Fruit fly (Drosophila melanogaster): ENCODE data around the gene eIF5.

Gene eIF5

DNA sequence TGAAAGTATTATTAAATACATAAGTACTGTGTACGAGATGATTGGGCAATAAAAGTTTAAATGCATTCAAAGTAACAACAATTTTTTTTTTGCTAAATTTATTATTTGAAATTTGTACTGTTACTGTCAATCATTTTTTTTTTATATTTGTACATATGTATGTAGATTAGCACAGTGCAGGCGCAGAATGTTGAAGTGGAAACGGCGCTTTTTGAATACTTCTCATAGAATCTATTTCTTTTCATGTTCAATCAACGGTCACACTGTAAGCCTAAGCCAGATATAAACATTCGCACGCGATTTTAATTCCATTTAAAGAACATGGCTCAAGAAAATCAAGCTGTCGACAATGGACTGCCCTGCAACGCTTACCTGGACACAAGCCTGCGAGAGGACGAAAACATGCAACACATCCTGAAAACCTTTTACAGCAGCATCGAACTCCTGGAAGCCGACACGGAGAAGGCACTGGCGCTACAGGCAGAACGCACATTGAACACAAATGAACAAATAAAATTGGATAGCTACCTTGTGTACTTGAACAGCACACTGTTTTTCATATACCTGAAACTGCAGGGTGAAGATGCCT lies 46.9 kb downstream of the eIF5 start, which contains the start of gene Rrp47 (continued):
- TF ChIP-seq YL-1 (GFP tag; optimal IDR thresholded peaks at IDR 0.05) (peak; percentile 20), Spps (tag; optimal IDR thresholded peaks at IDR 0.05) (no peak), CG30020 (tag; optimal IDR thresholded peaks at IDR 0.05) (peak; percentile 96), CG12769 (tag; optimal IDR thresholded peaks at IDR 0.05) (no peak), CG17802 (tag; optimal IDR thresholded peaks at IDR 0.05) (peak; percentile 86), CG7745 (tag; optimal IDR thresholded peaks at IDR 0.05) (no peak), CG14710 (tag; optimal IDR thresholded peaks at IDR 0.05) (peak; percentile 6), CG10267 (tag; optimal IDR thresholded peaks at IDR 0.05) (peak; percentile 12), rib (GFP tag; IDR thresholded peaks at IDR 0.05) (no peak), hkb (optimal IDR thresholded peaks at IDR 0.05) (no peak), hkb (GFP tag; IDR thresholded peaks at IDR 0.05) (0 out of 2 replicates have a peak, but pooled peaks have one; percentile 16), HmgZ (tag; optimal IDR thresholded peaks at IDR 0.05) (peak; percentile 10)

DNA sequence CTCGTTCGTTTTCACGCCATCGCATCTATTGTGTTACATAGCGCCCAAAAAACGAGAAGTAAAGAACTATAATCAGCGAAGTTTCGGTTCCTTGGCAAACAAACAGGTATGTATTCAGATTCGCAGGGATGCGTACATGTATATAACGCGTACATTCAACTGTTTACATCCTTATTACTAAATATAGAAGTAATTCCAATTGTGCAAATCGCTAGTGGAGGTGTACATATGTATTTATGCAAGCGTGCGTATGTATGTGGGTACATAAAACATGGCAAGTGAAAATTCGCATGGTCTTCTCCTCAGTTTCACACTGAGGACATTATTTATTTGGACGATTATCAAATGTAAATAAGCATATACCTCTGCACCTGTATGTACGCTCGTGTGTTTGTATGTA lies 50.2 kb downstream of the eIF5 start:
- no peak for TF ChIP-seq Ada2b (GFP tag; IDR thresholded peaks at IDR 0.05)
- no peak for TF ChIP-seq HHEX (GFP tag; optimal IDR thresholded peaks at IDR 0.05)
- no peak for TF ChIP-seq CG32767 (GFP tag; IDR thresholded peaks at IDR 0.05)
- TF ChIP-seq ttk (GFP tag; IDR thresholded peaks at IDR 0.05), result no peak
- TF ChIP-seq Dref (GFP tag; IDR thresholded peaks at IDR 0.05), result no peak
- TF ChIP-seq CG8388 (GFP tag; optimal IDR thresholded peaks at IDR 0.05), result peak; percentile 33
- TF ChIP-seq pan (optimal IDR thresholded peaks at IDR 0.05), result no peak
- no peak for TF ChIP-seq pan (GFP tag; optimal IDR thresholded peaks at IDR 0.05 in 1 of 2, IDR thresholded peaks at IDR 0.05 in 1 of 2)
- peak; percentile 12 for TF ChIP-seq CG15479 (GFP tag; optimal IDR thresholded peaks at IDR 0.05)
- no peak for TF ChIP-seq CG6765 (GFP tag; optimal IDR thresholded peaks at IDR 0.05)
- TF ChIP-seq CG12071 (GFP tag; optimal IDR thresholded peaks at IDR 0.05), result no peak
- TF ChIP-seq corto (GFP tag; optimal IDR thresholded peaks at IDR 0.05), result no peak
- no peak for TF ChIP-seq ac (GFP tag; optimal IDR thresholded peaks at IDR 0.05)
- TF ChIP-seq sim (GFP tag; IDR thresholded peaks at IDR 0.05), result no peak
- TF ChIP-seq CG1647 (GFP tag; optimal IDR thresholded peaks at IDR 0.05), result no peak
- TF ChIP-seq CG6813 (GFP tag; optimal IDR thresholded peaks at IDR 0.05), result no peak
- TF ChIP-seq Fer2 (tag; optimal IDR thresholded peaks at IDR 0.05), result no peak
- peak; percentile 59 for TF ChIP-seq sens (GFP tag)
- TF ChIP-seq Elba2 (GFP tag; optimal IDR thresholded peaks at IDR 0.05), result peak; percentile 92
- TF ChIP-seq Scr (GFP tag; IDR thresholded peaks at IDR 0.05; ENCODE audit: partially characterized antibody), result no peak
- no peak for TF ChIP-seq slbo (GFP tag; IDR thresholded peaks at IDR 0.05)
- TF ChIP-seq ato (GFP tag; IDR thresholded peaks at IDR 0.05; ENCODE audit: partially characterized antibody), result no peak
- no peak for TF ChIP-seq CG4424 (GFP tag; optimal IDR thresholded peaks at IDR 0.05)
- no peak for TF ChIP-seq chm (GFP tag; IDR thresholded peaks at IDR 0.05)
- no peak for TF ChIP-seq sisA (GFP tag; IDR thresholded peaks at IDR 0.05)
- no peak for TF ChIP-seq Deaf1 (tag; optimal IDR thresholded peaks at IDR 0.05)
- TF ChIP-seq toy (GFP tag; IDR thresholded peaks at IDR 0.05), result no peak
- no peak for TF ChIP-seq emc (GFP tag; optimal IDR thresholded peaks at IDR 0.05)
- TF ChIP-seq CG4282 (GFP tag; optimal IDR thresholded peaks at IDR 0.05), result no peak
- TF ChIP-seq CG10209 (GFP tag; optimal IDR thresholded peaks at IDR 0.05), result no peak
- TF ChIP-seq esg (GFP tag; conservative IDR thresholded peaks at IDR 0.05), result no peak
- TF ChIP-seq Ptx1 (GFP tag; IDR thresholded peaks at IDR 0.05), result no peak

Measured in whole organism, embryonic.